Worm (Caenorhabditis elegans) whole organism, L4 larva: Measurements from ENCODE around the gene T23B7.3.

Experiments
- F26F4.8 ChIP-seq: fragments of 200-800 bp; sonication (Bioruptor generic); conservative IDR thresholded peaks from 2 replicates; pipeline ENCODE4 v1.3.6; 2022; ENCODE audit warnings: missing genetic modification characterization, missing compliant biosample characterization
- T20F7.1 ChIP-seq: fragments of 200-800 bp; sonication (Bioruptor generic); optimal IDR thresholded peaks from 2 replicates; lab custom pipeline; 2018; ENCODE audit warnings: mild to moderate bottlenecking, missing genetic modification characterization, missing compliant biosample characterization
- ama-1 ChIP-seq: fragments of 150-350 bp; optimal IDR thresholded peaks from 2 replicates; lab custom pipeline; 2014; ENCODE audit warnings: inconsistent platforms, mixed read lengths
- daf-16 ChIP-seq, 3 experiments: sonication (generic microtip); optimal IDR thresholded peaks; 2 replicates each; lab custom pipeline; 2016 to 2017; ENCODE audit warnings: missing genetic modification characterization in 3 of 3, missing genetic modification reagents in 3 of 3, mild to moderate bottlenecking in 2 of 3, missing compliant biosample characterization in 2 of 3, missing biosample characterization in 1 of 3, moderate library complexity in 1 of 3
- fos-1 ChIP-seq: fragments of 150-350 bp; optimal IDR thresholded peaks from 2 replicates; lab custom pipeline; 2014; ENCODE audit warnings: missing biosample characterization, missing genetic modification characterization
- lin-38 ChIP-seq: fragments of 200-800 bp; sonication (Bioruptor generic); IDR thresholded peaks from 2 replicates; pipeline ENCODE4 v1.3.6; 2022; ENCODE audit warnings: missing genetic modification reagents, missing genetic modification characterization, missing compliant biosample characterization
- madf-5 ChIP-seq, 2 experiments: fragments of 200-800 bp; sonication (Bioruptor generic); IDR thresholded peaks; 2 replicates each; pipeline ENCODE4 v1.3.6; 2022; ENCODE audit warnings: missing compliant biosample characterization in 2 of 2, missing genetic modification characterization in 2 of 2
- mdl-1 ChIP-seq, 2 experiments: fragments of 150-350 bp in 1 of 2; sonication (generic microtip) in 1 of 2; optimal IDR thresholded peaks; 2 replicates each; lab custom pipeline; 2014 to 2017; ENCODE audit warnings: missing biosample characterization in 2 of 2, missing genetic modification characterization in 2 of 2
- nhr-10 ChIP-seq: fragments of 150-350 bp; optimal IDR thresholded peaks from 2 replicates; lab custom pipeline; 2014; ENCODE audit warnings: missing biosample characterization, missing genetic modification characterization
- pha-4 ChIP-seq, 2 experiments: fragments of 150-350 bp in 1 of 2; fragments of 200-800 bp in 1 of 2; sonication (Bioruptor generic) in 1 of 2; IDR thresholded peaks in 1 of 2; optimal IDR thresholded peaks in 1 of 2; 2 replicates each; pipeline versions ENCODE4 v1.3.6 to Lab custom; 2014 to 2022; ENCODE audit warnings: missing genetic modification characterization in 2 of 2, missing genetic modification reagents in 2 of 2, missing biosample characterization in 1 of 2, missing compliant biosample characterization in 1 of 2
- snpc-4 ChIP-seq: fragments of 150-350 bp; optimal IDR thresholded peaks from 2 replicates; lab custom pipeline; 2014; ENCODE audit warnings: missing biosample characterization, missing genetic modification characterization
- unc-39 ChIP-seq: sonication (generic microtip); optimal IDR thresholded peaks from 2 replicates; lab custom pipeline; 2017; ENCODE audit warnings: missing biosample characterization, missing genetic modification characterization
- zfp-2 ChIP-seq: sonication (generic microtip); optimal IDR thresholded peaks from 2 replicates; lab custom pipeline; 2016; ENCODE audit warnings: mild to moderate bottlenecking, missing genetic modification characterization, missing compliant biosample characterization
- ztf-7 ChIP-seq: fragments of 150-350 bp; optimal IDR thresholded peaks from 2 replicates; lab custom pipeline; 2014; ENCODE audit warnings: missing biosample characterization, missing genetic modification characterization

ce11 chrII:4870691-4871090 is 20.7 kb downstream of the T23B7.3 start, which contains the start of gene col-20:
- TF ChIP-seq zfp-2 = no peak
- TF ChIP-seq unc-39 (tag; lab: Kevin White, UChicago) = no peak
- TF ChIP-seq F26F4.8 (GFP tag; lab: Robert Waterston, UW) = no peak
- no peak for TF ChIP-seq fos-1 (tag; lab: Kevin White, UChicago)
- TF ChIP-seq lin-38 (GFP tag; lab: Robert Waterston, UW) = no peak
- no peak for TF ChIP-seq ama-1 (lab: Kevin White, UChicago)
- no peak for TF ChIP-seq pha-4 (GFP tag; IDR thresholded peaks at IDR 0.05; lab: Robert Waterston, UW)
- TF ChIP-seq pha-4 (tag; optimal IDR thresholded peaks at IDR 0.05; lab: Kevin White, UChicago) = no peak
- no peak for TF ChIP-seq nhr-10 (tag; lab: Kevin White, UChicago)
- TF ChIP-seq ztf-7 (tag; lab: Kevin White, UChicago) = no peak
- no peak for TF ChIP-seq madf-5 (GFP tag; IDR thresholded peaks at IDR 0.05; lab: Robert Waterston, UW)
- TF ChIP-seq T20F7.1 (GFP tag; lab: Kevin White, UChicago) = no peak
- TF ChIP-seq snpc-4 (tag; lab: Kevin White, UChicago) = no peak
- TF ChIP-seq mdl-1 (tag; optimal IDR thresholded peaks at IDR 0.05; lab: Kevin White, UChicago) = no peak
- TF ChIP-seq daf-16 (GFP tag; optimal IDR thresholded peaks at IDR 0.05; lab: Kevin White, UChicago) = no peak
- no peak for TF ChIP-seq daf-16 (tag; optimal IDR thresholded peaks at IDR 0.05; lab: Kevin White, UChicago)
